Worm (Caenorhabditis elegans) whole organism, L3 larva: ENCODE data around the gene srz-90.

ENCODE experiments used
- ZK546.5 ChIP-seq: sonication (generic microtip); optimal IDR thresholded peaks from 2 replicates; lab custom pipeline; 2017; ENCODE audit warnings: missing biosample characterization, missing genetic modification characterization
- ama-1 ChIP-seq: fragments of 150-350 bp; optimal IDR thresholded peaks from 2 replicates; lab custom pipeline; 2018
- ceh-28 ChIP-seq: fragments of 150-350 bp; optimal IDR thresholded peaks from 2 replicates; lab custom pipeline; 2014; ENCODE audit warnings: missing biosample characterization, missing genetic modification reagents, missing genetic modification characterization
- elt-2 ChIP-seq: sonication (generic microtip); optimal IDR thresholded peaks from 2 replicates; lab custom pipeline; 2016; ENCODE audit warnings: missing genetic modification reagents, mild to moderate bottlenecking, missing genetic modification characterization, missing compliant biosample characterization
- fkh-2 ChIP-seq: fragments of 150-350 bp; optimal IDR thresholded peaks from 2 replicates; lab custom pipeline; 2014; ENCODE audit warnings: missing biosample characterization, missing genetic modification reagents, missing genetic modification characterization
- fos-1 ChIP-seq: fragments of 150-350 bp; optimal IDR thresholded peaks from 2 replicates; lab custom pipeline; 2014; ENCODE audit warnings: missing biosample characterization, missing genetic modification characterization
- lin-15B ChIP-seq: fragments of 150-350 bp; optimal IDR thresholded peaks from 2 replicates; lab custom pipeline; 2014; ENCODE audit warnings: missing biosample characterization, missing genetic modification characterization
- lsy-12 ChIP-seq: sonication (generic microtip); optimal IDR thresholded peaks from 2 replicates; lab custom pipeline; 2016; ENCODE audit warnings: mild to moderate bottlenecking, missing genetic modification characterization, missing compliant biosample characterization
- nhr-11 ChIP-seq: fragments of 150-350 bp; optimal IDR thresholded peaks from 2 replicates; lab custom pipeline; 2014; ENCODE audit warnings: missing biosample characterization, missing genetic modification characterization
- nhr-25 ChIP-seq: sonication (generic microtip); optimal IDR thresholded peaks from 2 replicates; lab custom pipeline; 2017; ENCODE audit warnings: missing biosample characterization, missing genetic modification characterization
- nhr-28 ChIP-seq: fragments of 150-350 bp; optimal IDR thresholded peaks from 2 replicates; lab custom pipeline; 2014; ENCODE audit warnings: missing biosample characterization, missing genetic modification characterization
- nhr-76 ChIP-seq: fragments of 150-350 bp; sonication (generic microtip); optimal IDR thresholded peaks from 5 replicates; lab custom pipeline; 2014; ENCODE audit warnings: missing biosample characterization, missing genetic modification characterization
- pha-4 ChIP-seq: fragments of 150-350 bp; optimal IDR thresholded peaks from 2 replicates; lab custom pipeline; 2014; ENCODE audit warnings: missing biosample characterization, missing genetic modification reagents, missing genetic modification characterization
- pqm-1 ChIP-seq: fragments of 150-350 bp; optimal IDR thresholded peaks from 2 replicates; lab custom pipeline; 2017; ENCODE audit warnings: missing biosample characterization, missing genetic modification characterization, inconsistent platforms
- snpc-4 ChIP-seq: fragments of 150-350 bp; optimal IDR thresholded peaks from 2 replicates; lab custom pipeline; 2014; ENCODE audit warnings: missing biosample characterization, missing genetic modification characterization
- unc-39 ChIP-seq: sonication (generic microtip); optimal IDR thresholded peaks from 4 replicates; lab custom pipeline; 2017; ENCODE audit warnings: missing biosample characterization, missing genetic modification characterization
- zag-1 ChIP-seq: fragments of 150-350 bp; optimal IDR thresholded peaks from 2 replicates; lab custom pipeline; 2014; ENCODE audit warnings: missing biosample characterization, missing genetic modification characterization

Gene srz-90

ce11 chrV:17558946-17559345, 31.1 kb downstream of the srz-90 start, which contains the start of gene fbxa-172:
fbxa-172 (plus strand) TSS chrV:17559246.
- no peak for TF ChIP-seq unc-39 (tag; lab: Kevin White, UChicago)
- no peak for TF ChIP-seq lsy-12
- TF ChIP-seq pqm-1 (tag; lab: Kevin White, UChicago) = no peak

ce11 chrV:17565903-17566302, 38.1 kb downstream of the srz-90 start, which contains the start of gene fbxa-171:
fbxa-171 (minus strand) TSS chrV:17566003.
- TF ChIP-seq nhr-76 (no peak), ceh-28 (tag; lab: Kevin White, UChicago) (no peak), pha-4 (tag; lab: Kevin White, UChicago) (no peak), snpc-4 (no peak), nhr-25 (tag; lab: Kevin White, UChicago) (no peak), unc-39 (tag; lab: Kevin White, UChicago) (no peak), ama-1 (lab: Kevin White, UChicago) (no peak), elt-2 (tag; lab: Kevin White, UChicago) (no peak), nhr-28 (tag; lab: Kevin White, UChicago) (no peak), zag-1 (no peak)

- TF ChIP-seq fkh-2 (tag; lab: Kevin White, UChicago) (no peak), pha-4 (tag; lab: Kevin White, UChicago) (no peak), fos-1 (tag; lab: Kevin White, UChicago) (no peak), nhr-11 (no peak), lin-15B (tag; lab: Kevin White, UChicago) (no peak), ZK546.5 (tag; lab: Kevin White, UChicago) (no peak)
- TF ChIP-seq, all 47 proteins: peak for 0
Measured at ce11 chrV:17566850-17567249, 39.0 kb downstream of the srz-90 start, which contains the start of gene C38D9.2. C38D9.2 (plus strand) TSS chrV:17567150.
